Worm (Caenorhabditis elegans) whole organism, L2 larva: Measurements from ENCODE around the gene srz-38.

Source experiments
- C34F6.9 ChIP-seq: fragments of 150-350 bp; optimal IDR thresholded peaks from 2 replicates; lab custom pipeline; 2014; ENCODE audit warnings: missing biosample characterization, missing genetic modification characterization
- ZK546.5 ChIP-seq: sonication (generic microtip); optimal IDR thresholded peaks from 2 replicates; lab custom pipeline; 2017; ENCODE audit warnings: missing biosample characterization, missing genetic modification characterization
- alr-1 ChIP-seq: fragments of 150-350 bp; optimal IDR thresholded peaks from 2 replicates; lab custom pipeline; 2014; ENCODE audit warnings: missing biosample characterization, missing genetic modification characterization
- ama-1 ChIP-seq: fragments of 150-350 bp; optimal IDR thresholded peaks from 2 replicates; lab custom pipeline; 2018; ENCODE audit warnings: inconsistent platforms
- blmp-1 ChIP-seq: sonication (generic microtip); optimal IDR thresholded peaks from 2 replicates; lab custom pipeline; 2017; ENCODE audit warnings: missing genetic modification characterization, mild to moderate bottlenecking, missing compliant biosample characterization, antibody characterized with exemption, moderate library complexity; ENCODE audit not compliant: insufficient read depth
- ceh-82 ChIP-seq: fragments of 150-350 bp; optimal IDR thresholded peaks from 2 replicates; lab custom pipeline; 2014; ENCODE audit warnings: missing biosample characterization, missing genetic modification characterization
- crh-2 ChIP-seq: sonication (generic microtip); optimal IDR thresholded peaks from 2 replicates; lab custom pipeline; 2017; ENCODE audit warnings: missing biosample characterization, missing genetic modification characterization
- dmd-4 ChIP-seq: sonication (generic microtip); optimal IDR thresholded peaks from 2 replicates; lab custom pipeline; 2017; ENCODE audit warnings: missing biosample characterization, missing genetic modification characterization
- egl-27 ChIP-seq: sonication (generic microtip); optimal IDR thresholded peaks from 3 replicates; lab custom pipeline; 2017; ENCODE audit warnings: missing biosample characterization, missing genetic modification reagents, missing genetic modification characterization
- elt-1 ChIP-seq: fragments of 150-350 bp; optimal IDR thresholded peaks from 2 replicates; lab custom pipeline; 2014; ENCODE audit warnings: missing biosample characterization, missing genetic modification characterization
- fos-1 ChIP-seq: fragments of 150-350 bp; optimal IDR thresholded peaks from 2 replicates; lab custom pipeline; 2014; ENCODE audit warnings: missing biosample characterization, missing genetic modification characterization
- gmeb-1 ChIP-seq: fragments of 150-350 bp; optimal IDR thresholded peaks from 2 replicates; lab custom pipeline; 2014; ENCODE audit warnings: missing biosample characterization, missing genetic modification characterization
- lin-11 ChIP-seq: fragments of 150-350 bp; sonication (generic microtip); optimal IDR thresholded peaks from 2 replicates; lab custom pipeline; 2014; ENCODE audit warnings: missing biosample characterization, missing genetic modification characterization, inconsistent platforms, mixed read lengths
- lin-13 ChIP-seq: fragments of 150-350 bp; optimal IDR thresholded peaks from 2 replicates; lab custom pipeline; 2014; ENCODE audit warnings: missing biosample characterization, missing genetic modification reagents, missing genetic modification characterization
- lsy-2 ChIP-seq, 2 experiments: fragments of 150-350 bp in 1 of 2; sonication (generic microtip) in 1 of 2; optimal IDR thresholded peaks; 2 replicates each; lab custom pipeline; 2014 to 2017; ENCODE audit warnings: missing biosample characterization in 2 of 2, missing genetic modification characterization in 2 of 2
- mab-5 ChIP-seq: fragments of 150-350 bp; optimal IDR thresholded peaks from 2 replicates; lab custom pipeline; 2014; ENCODE audit warnings: missing biosample characterization, missing genetic modification characterization
- mdl-1 ChIP-seq, 2 experiments: fragments of 150-350 bp in 1 of 2; sonication (generic microtip) in 1 of 2; optimal IDR thresholded peaks; 2 replicates each; lab custom pipeline; 2017; ENCODE audit warnings: missing biosample characterization in 2 of 2, missing genetic modification characterization in 2 of 2
- nhr-10 ChIP-seq: sonication (generic microtip); optimal IDR thresholded peaks from 2 replicates; lab custom pipeline; 2017; ENCODE audit warnings: missing biosample characterization, missing genetic modification characterization
- nhr-12 ChIP-seq: fragments of 150-350 bp; optimal IDR thresholded peaks from 2 replicates; lab custom pipeline; 2014; ENCODE audit warnings: missing biosample characterization, missing genetic modification characterization
- nhr-21 ChIP-seq: fragments of 150-350 bp; optimal IDR thresholded peaks from 2 replicates; lab custom pipeline; 2014; ENCODE audit warnings: missing biosample characterization, missing genetic modification characterization
- nhr-23 ChIP-seq: fragments of 150-350 bp; optimal IDR thresholded peaks from 2 replicates; lab custom pipeline; 2014; ENCODE audit warnings: missing biosample characterization, missing genetic modification reagents, missing genetic modification characterization
- nhr-237 ChIP-seq: fragments of 150-350 bp; optimal IDR thresholded peaks from 2 replicates; lab custom pipeline; 2014; ENCODE audit warnings: missing biosample characterization, missing genetic modification characterization
- nhr-25 ChIP-seq: fragments of 150-350 bp; sonication (generic microtip); optimal IDR thresholded peaks from 3 replicates; lab custom pipeline; 2014; ENCODE audit warnings: missing biosample characterization, missing genetic modification characterization
- nhr-77 ChIP-seq: fragments of 150-350 bp; optimal IDR thresholded peaks from 2 replicates; lab custom pipeline; 2014; ENCODE audit warnings: missing biosample characterization, missing genetic modification characterization
- peb-1 ChIP-seq: fragments of 150-350 bp; optimal IDR thresholded peaks from 2 replicates; lab custom pipeline; 2014; ENCODE audit warnings: missing biosample characterization, missing genetic modification characterization
- sem-4 ChIP-seq: fragments of 150-350 bp; optimal IDR thresholded peaks from 2 replicates; lab custom pipeline; 2014; ENCODE audit warnings: missing biosample characterization, missing genetic modification reagents, missing genetic modification characterization
- skn-1 ChIP-seq: sonication (generic microtip); optimal IDR thresholded peaks from 2 replicates; lab custom pipeline; 2017; ENCODE audit warnings: missing biosample characterization, missing genetic modification characterization
- sma-3 ChIP-seq: sonication (generic microtip); optimal IDR thresholded peaks from 2 replicates; lab custom pipeline; 2016; ENCODE audit warnings: missing genetic modification reagents, missing genetic modification characterization, missing compliant biosample characterization
- sma-9 ChIP-seq, 2 experiments: fragments of 150-350 bp in 1 of 2; sonication (generic microtip) in 1 of 2; optimal IDR thresholded peaks; 2 replicates each; lab custom pipeline; 2014 to 2016; ENCODE audit warnings: missing genetic modification characterization in 2 of 2, mild to moderate bottlenecking in 1 of 2, missing biosample characterization in 1 of 2, missing compliant biosample characterization in 1 of 2, missing genetic modification reagents in 1 of 2, moderate library complexity in 1 of 2
- unc-39 ChIP-seq: fragments of 150-350 bp; optimal IDR thresholded peaks from 2 replicates; lab custom pipeline; 2014; ENCODE audit warnings: missing biosample characterization, missing genetic modification characterization
- unc-62 ChIP-seq: fragments of 150-350 bp; optimal IDR thresholded peaks from 2 replicates; lab custom pipeline; 2014; ENCODE audit warnings: missing biosample characterization, missing genetic modification reagents, missing genetic modification characterization
- zag-1 ChIP-seq: fragments of 150-350 bp; optimal IDR thresholded peaks from 2 replicates; lab custom pipeline; 2014; ENCODE audit warnings: missing biosample characterization, missing genetic modification characterization
- ztf-1 ChIP-seq: fragments of 200-800 bp; sonication (Bioruptor generic); conservative IDR thresholded peaks from 2 replicates; pipeline ENCODE4 v1.3.6; 2022; ENCODE audit warnings: missing genetic modification characterization, missing compliant biosample characterization
- ztf-11 ChIP-seq: sonication (generic microtip); optimal IDR thresholded peaks from 2 replicates; lab custom pipeline; 2017; ENCODE audit warnings: missing biosample characterization, missing genetic modification characterization
- ztf-4 ChIP-seq: fragments of 150-350 bp; optimal IDR thresholded peaks from 2 replicates; lab custom pipeline; 2014; ENCODE audit warnings: missing biosample characterization, missing genetic modification characterization

srz-38 gene

ce11 chrIV:16335037-16335436 lies at the start of gene srz-38:
srz-38 (plus strand) TSS chrIV:16335337.
- TF ChIP-seq sma-9 (GFP tag; optimal IDR thresholded peaks at IDR 0.05; lab: Kevin White, UChicago) = no peak
- TF ChIP-seq sma-9 (tag; optimal IDR thresholded peaks at IDR 0.05; lab: Kevin White, UChicago) = no peak
- TF ChIP-seq mab-5 = no peak
- TF ChIP-seq C34F6.9 (tag; lab: Kevin White, UChicago) = no peak
- TF ChIP-seq mdl-1 (tag; optimal IDR thresholded peaks at IDR 0.05; lab: Kevin White, UChicago) = no peak
- no peak for TF ChIP-seq nhr-23 (tag; lab: Kevin White, UChicago)
- TF ChIP-seq skn-1 (tag; lab: Kevin White, UChicago) = no peak
- no peak for TF ChIP-seq ceh-82 (tag; lab: Kevin White, UChicago)
- TF ChIP-seq crh-2 = no peak
- TF ChIP-seq peb-1 = no peak
- no peak for TF ChIP-seq lin-11
- no peak for TF ChIP-seq gmeb-1 (tag; lab: Kevin White, UChicago)
- no peak for TF ChIP-seq lsy-2 (tag; optimal IDR thresholded peaks at IDR 0.05; lab: Kevin White, UChicago)
- no peak for TF ChIP-seq ztf-4 (tag; lab: Kevin White, UChicago)

- no peak for TF ChIP-seq nhr-77
- TF ChIP-seq, all 48 proteins: peak for 0
These were observed 44.4 kb upstream of the srz-38 start, which contains the start of gene srz-75 for ce11 chrIV:16290745-16291144. srz-75 (minus strand) TSS chrIV:16290845.

- TF ChIP-seq nhr-10 (tag; lab: Kevin White, UChicago) = no peak
- TF ChIP-seq zag-1 = no peak
- no peak for TF ChIP-seq ztf-4 (tag; lab: Kevin White, UChicago)
- no peak for TF ChIP-seq crh-2
- TF ChIP-seq sem-4 (tag; lab: Kevin White, UChicago) = no peak
- no peak for TF ChIP-seq nhr-12
- TF ChIP-seq ZK546.5 (tag; lab: Kevin White, UChicago) = no peak
- no peak for TF ChIP-seq nhr-21 (tag; lab: Kevin White, UChicago)
- no peak for TF ChIP-seq sma-3
- TF ChIP-seq unc-62 (GFP tag; lab: Kevin White, UChicago) = no peak
- TF ChIP-seq peb-1 = no peak
- TF ChIP-seq nhr-25 (tag; lab: Kevin White, UChicago) = no peak
- TF ChIP-seq, all 48 proteins: peak for 0
These were observed 41.2 kb upstream of the srz-38 start for ce11 chrIV:16293889-16294288.

- TF ChIP-seq lin-13 (GFP tag; lab: Kevin White, UChicago) (no peak), lin-11 (no peak), ceh-82 (tag; lab: Kevin White, UChicago) (no peak), zag-1 (no peak), gmeb-1 (tag; lab: Kevin White, UChicago) (no peak), blmp-1 (tag; lab: Kevin White, UChicago) (no peak), peb-1 (no peak), fos-1 (no peak), ztf-11 (no peak), nhr-77 (no peak), nhr-25 (tag; lab: Kevin White, UChicago) (no peak), nhr-21 (tag; lab: Kevin White, UChicago) (no peak), nhr-12 (no peak), nhr-23 (tag; lab: Kevin White, UChicago) (no peak), alr-1 (tag; lab: Kevin White, UChicago) (no peak), mab-5 (no peak), ztf-4 (tag; lab: Kevin White, UChicago) (no peak), elt-1 (tag; lab: Kevin White, UChicago) (no peak), dmd-4 (no peak), unc-39 (tag; lab: Kevin White, UChicago) (no peak)
These were observed 36.3 kb upstream of the srz-38 start, which contains the start of gene srz-72 for ce11 chrIV:16298851-16299250. srz-72 (plus strand) TSS chrIV:16299151.

- no peak for TF ChIP-seq ztf-1 (GFP tag; lab: Robert Waterston, UW)
- TF ChIP-seq nhr-77 = no peak
- TF ChIP-seq ceh-82 (tag; lab: Kevin White, UChicago) = no peak
- no peak for TF ChIP-seq unc-62 (GFP tag; lab: Kevin White, UChicago)
- no peak for TF ChIP-seq unc-39 (tag; lab: Kevin White, UChicago)
- TF ChIP-seq egl-27 = no peak
- TF ChIP-seq lin-11 = no peak
- TF ChIP-seq ama-1 = no peak
- no peak for TF ChIP-seq fos-1
- no peak for TF ChIP-seq nhr-12
- no peak for TF ChIP-seq nhr-237 (tag; lab: Kevin White, UChicago)
These were observed 28.2 kb upstream of the srz-38 start for ce11 chrIV:16306918-16307317.
